Fruit fly (Drosophila melanogaster): ENCODE results near the gene Pkc98E.

Pkc98E gene

dm6 chr3R:29038960-29039581 is at the start of gene Pkc98E, which contains the start of gene Slu7 (continued):
- TF ChIP-seq sisA (GFP tag; IDR thresholded peaks at IDR 0.05), result peak; percentile 60
- peak; percentile 10; the same call in 1 of the 2 replicates for TF ChIP-seq CG31441 (GFP tag; IDR thresholded peaks at IDR 0.05)
- peak; percentile 91 for TF ChIP-seq slbo (GFP tag; IDR thresholded peaks at IDR 0.05)
- TF ChIP-seq sr (GFP tag; IDR thresholded peaks at IDR 0.05), result peak; percentile 33; the same call in 1 of the 3 replicates
- no peak for TF ChIP-seq sima (GFP tag; optimal IDR thresholded peaks at IDR 0.05)
- no peak for TF ChIP-seq CG43689 (GFP tag; IDR thresholded peaks at IDR 0.05)
- TF ChIP-seq CG30431 (GFP tag; optimal IDR thresholded peaks at IDR 0.05), result peak; percentile 16
- TF ChIP-seq cas (GFP tag; IDR thresholded peaks at IDR 0.05), result peak; percentile 49; the same call in 1 of the 2 replicates
- TF ChIP-seq pzg (GFP tag; optimal IDR thresholded peaks at IDR 0.05), result peak; percentile 91
- TF ChIP-seq luna (GFP tag; optimal IDR thresholded peaks at IDR 0.05), result peak; percentile 60
- TF ChIP-seq CG6683 (GFP tag; optimal IDR thresholded peaks at IDR 0.05), result no peak
- peak; percentile 70 for TF ChIP-seq da (GFP tag; optimal IDR thresholded peaks at IDR 0.05)
- TF ChIP-seq CG32767 (GFP tag; IDR thresholded peaks at IDR 0.05), result peak; percentile 10; the same call in 1 of the 2 replicates
- TF ChIP-seq zf30C (GFP tag; optimal IDR thresholded peaks at IDR 0.05), result no peak
- TF ChIP-seq Myb (GFP tag; optimal IDR thresholded peaks at IDR 0.05), result peak; percentile 43
- peak; percentile 53 for TF ChIP-seq sd (tag; optimal IDR thresholded peaks at IDR 0.05)
- no peak for TF ChIP-seq CG1233 (GFP tag; optimal IDR thresholded peaks at IDR 0.05)
- TF ChIP-seq Bteb2 (GFP tag; optimal IDR thresholded peaks at IDR 0.05), result peak; percentile 51
- peak; percentile 73 for TF ChIP-seq Dip3 (GFP tag; optimal IDR thresholded peaks at IDR 0.05)
- TF ChIP-seq Hmr (GFP tag; optimal IDR thresholded peaks at IDR 0.05), result peak; percentile 61
- TF ChIP-seq CG14441 (GFP tag; IDR thresholded peaks at IDR 0.05), result no peak
- TF ChIP-seq bsh (GFP tag; optimal IDR thresholded peaks at IDR 0.05), result peak in 1 of 2 experiments; percentile 39
- no peak for TF ChIP-seq Nf-YC (tag; optimal IDR thresholded peaks at IDR 0.05)
- TF ChIP-seq sim (GFP tag; IDR thresholded peaks at IDR 0.05), result no peak
- TF ChIP-seq kni (GFP tag; optimal IDR thresholded peaks at IDR 0.05), result peak; percentile 31
- peak; percentile 95 for TF ChIP-seq cg (GFP tag; optimal IDR thresholded peaks at IDR 0.05)
- no peak for TF ChIP-seq Gsc (GFP tag; IDR thresholded peaks at IDR 0.05)
- no peak for TF ChIP-seq bigmax (GFP tag; optimal IDR thresholded peaks at IDR 0.05)
- TF ChIP-seq lov (optimal IDR thresholded peaks at IDR 0.05), result no peak
- TF ChIP-seq lov (GFP tag; IDR thresholded peaks at IDR 0.05), result 0 out of 3 replicates have a peak, but pooled peaks have one; percentile 59
- peak; percentile 89 for TF ChIP-seq CG7963 (GFP tag; IDR thresholded peaks at IDR 0.05; ENCODE audit: partially characterized antibody)
- TF ChIP-seq dm (GFP tag; optimal IDR thresholded peaks at IDR 0.05), result peak; percentile 63
- TF ChIP-seq CG10959 (GFP tag; IDR thresholded peaks at IDR 0.05), result 0 out of 2 replicates have a peak, but pooled peaks have one; percentile 24
- no peak for TF ChIP-seq CG15073 (GFP tag; optimal IDR thresholded peaks at IDR 0.05)
- TF ChIP-seq croc (GFP tag; conservative IDR thresholded peaks at IDR 0.05), result no peak
- peak; percentile 49 for TF ChIP-seq YL-1 (GFP tag; optimal IDR thresholded peaks at IDR 0.05)
- TF ChIP-seq CG12155 (GFP tag; optimal IDR thresholded peaks at IDR 0.05), result peak; percentile 73
- TF ChIP-seq CG42726 (GFP tag; IDR thresholded peaks at IDR 0.05; ENCODE audit: partially characterized antibody), result peak; percentile 79; the same call in 1 of the 2 replicates
- TF ChIP-seq lola (GFP tag; optimal IDR thresholded peaks at IDR 0.05), result peak in 1 of 3 experiments; percentile 68
- TF ChIP-seq vnd (GFP tag; IDR thresholded peaks at IDR 0.05; ENCODE audit: partially characterized antibody), result peak; percentile 89
- peak; percentile 94 for TF ChIP-seq amos (GFP tag; IDR thresholded peaks at IDR 0.05; ENCODE audit: partially characterized antibody)
- peak; percentile 10 for TF ChIP-seq CG30020 (tag; optimal IDR thresholded peaks at IDR 0.05)
- peak; percentile 79 for TF ChIP-seq sens (GFP tag)
- TF ChIP-seq CG16815 (GFP tag; optimal IDR thresholded peaks at IDR 0.05), result peak; percentile 30
- TF ChIP-seq CG17328 (GFP tag; IDR thresholded peaks at IDR 0.05), result peak; percentile 58
- peak; percentile 13 for TF ChIP-seq CG7556 (GFP tag; optimal IDR thresholded peaks at IDR 0.05)
- peak; percentile 52 for TF ChIP-seq CG10654 (GFP tag; optimal IDR thresholded peaks at IDR 0.05)
- no peak for TF ChIP-seq CG4820 (GFP tag; optimal IDR thresholded peaks at IDR 0.05)
- 0 out of 2 replicates have a peak, but pooled peaks have one; percentile 36 for TF ChIP-seq CG31224 (GFP tag; IDR thresholded peaks at IDR 0.05)
- peak; percentile 84 for TF ChIP-seq zfh2 (GFP tag; optimal IDR thresholded peaks at IDR 0.05)
